Fruit fly (Drosophila melanogaster) whole organism, prepupa: ENCODE results near the gene rtp.
A peak's percentile ranks its signal among the peaks of the same experiment; 100 is the strongest.

Source experiments
- Blimp-1 ChIP-seq: fragments of 200-800 bp; sonication (Bioruptor generic); optimal IDR thresholded peaks from 3 replicates; lab custom pipeline; 2017; ENCODE audit warnings: missing biosample characterization, missing genetic modification characterization, mild to moderate bottlenecking, moderate library complexity, missing genetic modification reagents
- CG10631 ChIP-seq: fragments of 200-800 bp; sonication (Bioruptor generic); optimal IDR thresholded peaks from 2 replicates; lab custom pipeline; 2016; ENCODE audit warnings: missing biosample characterization, missing genetic modification characterization
- CG11762 ChIP-seq: fragments of 200-800 bp; sonication (Bioruptor generic); optimal IDR thresholded peaks from 3 replicates; lab custom pipeline; 2016; ENCODE audit warnings: missing biosample characterization, missing genetic modification characterization; ENCODE audit not compliant: insufficient read depth
- CG11902 ChIP-seq: fragments of 200-800 bp; sonication (Bioruptor generic); optimal IDR thresholded peaks from 3 replicates; lab custom pipeline; 2016; ENCODE audit warnings: missing biosample characterization, missing genetic modification characterization
- CG15336 ChIP-seq: fragments of 200-800 bp; sonication (Bioruptor generic); IDR thresholded peaks from 2 replicates; pipeline ENCODE4 v1.3.6; 2022; ENCODE audit warnings: missing biosample characterization, missing genetic modification characterization
- CG1621 ChIP-seq: fragments of 200-800 bp; sonication (Bioruptor generic); optimal IDR thresholded peaks from 3 replicates; lab custom pipeline; 2018; ENCODE audit warnings: missing biosample characterization, mild to moderate bottlenecking, missing genetic modification characterization
- CG16779 ChIP-seq: fragments of 200-800 bp; sonication (Bioruptor generic); optimal IDR thresholded peaks from 3 replicates; lab custom pipeline; 2017; ENCODE audit warnings: missing biosample characterization, mild to moderate bottlenecking, missing genetic modification characterization
- CG3032 ChIP-seq: fragments of 200-800 bp; optimal IDR thresholded peaks from 2 replicates; lab custom pipeline; 2019; ENCODE audit warnings: missing biosample characterization, mild to moderate bottlenecking, missing genetic modification characterization, moderate library complexity
- CG31627 ChIP-seq: fragments of 200-800 bp; sonication (Bioruptor generic); optimal IDR thresholded peaks from 3 replicates; lab custom pipeline; 2016; ENCODE audit warnings: missing biosample characterization, missing genetic modification characterization
- CG32006 ChIP-seq: fragments of 200-800 bp; sonication (Bioruptor generic); optimal IDR thresholded peaks from 3 replicates; lab custom pipeline; 2017; ENCODE audit warnings: missing biosample characterization, mild to moderate bottlenecking, missing genetic modification characterization
- CG4318 ChIP-seq: fragments of 200-800 bp; sonication (Bioruptor generic); optimal IDR thresholded peaks from 3 replicates; lab custom pipeline; 2017; ENCODE audit warnings: missing biosample characterization, mild to moderate bottlenecking, missing genetic modification characterization
- CG6163 ChIP-seq: fragments of 200-800 bp; sonication (Bioruptor generic); IDR thresholded peaks from 3 replicates; pipeline ENCODE4 v1.3.6; 2022; ENCODE audit warnings: missing biosample characterization, missing genetic modification characterization
- CG6276 ChIP-seq: fragments of 200-800 bp; sonication (Bioruptor generic); optimal IDR thresholded peaks from 2 replicates; lab custom pipeline; 2017; ENCODE audit warnings: missing biosample characterization, mild to moderate bottlenecking, missing genetic modification characterization
- CG6792 ChIP-seq: fragments of 200-800 bp; sonication (Bioruptor generic); optimal IDR thresholded peaks from 3 replicates; lab custom pipeline; 2016; ENCODE audit warnings: missing biosample characterization, missing genetic modification characterization
- CG6808 ChIP-seq: fragments of 200-800 bp; sonication (Bioruptor generic); optimal IDR thresholded peaks from 3 replicates; lab custom pipeline; 2017; ENCODE audit warnings: missing biosample characterization, missing genetic modification characterization, mild to moderate bottlenecking, moderate library complexity, missing genetic modification reagents
- CG6854 ChIP-seq: fragments of 200-800 bp; sonication (Bioruptor generic); optimal IDR thresholded peaks from 2 replicates; lab custom pipeline; 2017; ENCODE audit warnings: missing biosample characterization, mild to moderate bottlenecking, missing genetic modification characterization
- CG7368 ChIP-seq: fragments of 200-800 bp; sonication (Bioruptor generic); optimal IDR thresholded peaks from 3 replicates; lab custom pipeline; 2016; ENCODE audit warnings: missing biosample characterization, missing genetic modification characterization
- CG8119 ChIP-seq: fragments of 200-800 bp; sonication (Bioruptor generic); IDR thresholded peaks from 3 replicates; pipeline ENCODE4 v1.3.6; 2022; ENCODE audit warnings: missing biosample characterization, missing genetic modification characterization
- CG8319 ChIP-seq: fragments of 200-800 bp; sonication (Bioruptor generic); optimal IDR thresholded peaks from 3 replicates; lab custom pipeline; 2016; ENCODE audit warnings: missing biosample characterization, missing genetic modification characterization
- CG9139 ChIP-seq: fragments of 200-800 bp; sonication (Bioruptor generic); optimal IDR thresholded peaks from 3 replicates; lab custom pipeline; 2017; ENCODE audit warnings: missing biosample characterization, mild to moderate bottlenecking, missing genetic modification characterization
- Eip75B ChIP-seq: fragments of 200-800 bp; sonication (Bioruptor generic); optimal IDR thresholded peaks from 3 replicates; lab custom pipeline; 2016; ENCODE audit warnings: missing biosample characterization, missing genetic modification characterization
- Eip78C ChIP-seq: fragments of 200-800 bp; sonication (Bioruptor generic); peaks from one replicate; lab custom pipeline; 2016; ENCODE audit warnings: missing biosample characterization, missing genetic modification characterization
- Eip93F ChIP-seq: fragments of 200-800 bp; sonication (Bioruptor generic); optimal IDR thresholded peaks from 2 replicates; lab custom pipeline; 2016; ENCODE audit warnings: missing biosample characterization, mild to moderate bottlenecking, missing genetic modification characterization
- Ets21C ChIP-seq: fragments of 200-800 bp; sonication (Bioruptor generic); optimal IDR thresholded peaks from 3 replicates; lab custom pipeline; 2016; ENCODE audit warnings: missing biosample characterization, missing genetic modification characterization
- Gug ChIP-seq: fragments of 200-800 bp; sonication (Bioruptor generic); IDR thresholded peaks from 2 replicates; pipeline ENCODE4 v1.3.6; 2022; ENCODE audit warnings: missing biosample characterization, missing genetic modification characterization
- Hr38 ChIP-seq: sonication (Bioruptor generic); optimal IDR thresholded peaks from 2 replicates; lab custom pipeline; 2016; ENCODE audit warnings: missing biosample characterization, missing genetic modification characterization
- Hr39 ChIP-seq: fragments of 200-800 bp; sonication (Bioruptor generic); optimal IDR thresholded peaks from 2 replicates; lab custom pipeline; 2016; ENCODE audit warnings: missing biosample characterization, missing genetic modification characterization
- Hr4 ChIP-seq: fragments of 200-800 bp; sonication (Bioruptor generic); optimal IDR thresholded peaks from 3 replicates; lab custom pipeline; 2016; ENCODE audit warnings: missing biosample characterization, missing genetic modification characterization
- Lpt ChIP-seq: fragments of 200-800 bp; sonication (Bioruptor generic); optimal IDR thresholded peaks from 3 replicates; lab custom pipeline; 2016; ENCODE audit warnings: missing biosample characterization, missing genetic modification characterization
- Met ChIP-seq: fragments of 200-800 bp; sonication (Bioruptor generic); optimal IDR thresholded peaks from 3 replicates; lab custom pipeline; 2016; ENCODE audit warnings: missing biosample characterization, missing genetic modification characterization
- Sox102F ChIP-seq: fragments of 200-800 bp; sonication (Bioruptor generic); optimal IDR thresholded peaks from 2 replicates; lab custom pipeline; 2016; ENCODE audit warnings: missing biosample characterization, mild to moderate bottlenecking, missing genetic modification characterization
- Sox15 ChIP-seq: fragments of 200-800 bp; sonication (Bioruptor generic); optimal IDR thresholded peaks from 3 replicates; lab custom pipeline; 2016; ENCODE audit warnings: missing biosample characterization, missing genetic modification characterization
- achi ChIP-seq: fragments of 200-800 bp; sonication (Bioruptor generic); optimal IDR thresholded peaks from 3 replicates; lab custom pipeline; 2016; ENCODE audit warnings: missing biosample characterization, missing genetic modification characterization
- dac ChIP-seq: fragments of 200-800 bp; sonication (Bioruptor generic); optimal IDR thresholded peaks from 2 replicates; lab custom pipeline; 2017; ENCODE audit warnings: missing biosample characterization, mild to moderate bottlenecking, missing genetic modification characterization
- dsx ChIP-seq: fragments of 200-800 bp; optimal IDR thresholded peaks from 3 replicates; lab custom pipeline; 2019; ENCODE audit warnings: missing biosample characterization, mild to moderate bottlenecking, missing genetic modification characterization, moderate library complexity; ENCODE audit not compliant: poor library complexity, severe bottlenecking
- eg ChIP-seq: fragments of 200-800 bp; sonication (Bioruptor generic); IDR thresholded peaks from 3 replicates; pipeline ENCODE4 v1.3.6; 2022; ENCODE audit warnings: missing biosample characterization, missing genetic modification characterization
- fd59A ChIP-seq: fragments of 200-800 bp; sonication (Bioruptor generic); optimal IDR thresholded peaks from 2 replicates; lab custom pipeline; 2017; ENCODE audit warnings: missing biosample characterization, mild to moderate bottlenecking, missing genetic modification characterization, missing genetic modification reagents
- fd85E ChIP-seq: fragments of 200-800 bp; sonication (Bioruptor generic); optimal IDR thresholded peaks from 3 replicates; lab custom pipeline; 2016; ENCODE audit warnings: missing biosample characterization, missing genetic modification characterization
- lz ChIP-seq: fragments of 200-800 bp; sonication (Bioruptor generic); optimal IDR thresholded peaks from 3 replicates; lab custom pipeline; 2016; ENCODE audit warnings: missing biosample characterization, missing genetic modification characterization
- net ChIP-seq: fragments of 200-800 bp; sonication (Bioruptor generic); optimal IDR thresholded peaks from 3 replicates; lab custom pipeline; 2016; ENCODE audit warnings: missing biosample characterization, missing genetic modification characterization
- salr ChIP-seq, 2 experiments: fragments of 200-800 bp; sonication (Bioruptor generic); optimal IDR thresholded peaks; 3 replicates each; lab custom pipeline; 2016 to 2018; ENCODE audit warnings: missing biosample characterization in 2 of 2, missing genetic modification characterization in 2 of 2, mild to moderate bottlenecking in 1 of 2
- svp ChIP-seq: fragments of 200-800 bp; sonication (Bioruptor generic); peaks from one replicate; lab custom pipeline; 2016; ENCODE audit warnings: missing biosample characterization, missing genetic modification characterization
- topi ChIP-seq: fragments of 200-800 bp; sonication (Bioruptor generic); optimal IDR thresholded peaks from 3 replicates; lab custom pipeline; 2016; ENCODE audit warnings: missing biosample characterization, missing genetic modification characterization
- vri ChIP-seq: fragments of 200-800 bp; sonication (Bioruptor generic); optimal IDR thresholded peaks from 3 replicates; lab custom pipeline; 2016; ENCODE audit warnings: missing biosample characterization, mild to moderate bottlenecking, missing genetic modification characterization

Gene rtp

DNA sequence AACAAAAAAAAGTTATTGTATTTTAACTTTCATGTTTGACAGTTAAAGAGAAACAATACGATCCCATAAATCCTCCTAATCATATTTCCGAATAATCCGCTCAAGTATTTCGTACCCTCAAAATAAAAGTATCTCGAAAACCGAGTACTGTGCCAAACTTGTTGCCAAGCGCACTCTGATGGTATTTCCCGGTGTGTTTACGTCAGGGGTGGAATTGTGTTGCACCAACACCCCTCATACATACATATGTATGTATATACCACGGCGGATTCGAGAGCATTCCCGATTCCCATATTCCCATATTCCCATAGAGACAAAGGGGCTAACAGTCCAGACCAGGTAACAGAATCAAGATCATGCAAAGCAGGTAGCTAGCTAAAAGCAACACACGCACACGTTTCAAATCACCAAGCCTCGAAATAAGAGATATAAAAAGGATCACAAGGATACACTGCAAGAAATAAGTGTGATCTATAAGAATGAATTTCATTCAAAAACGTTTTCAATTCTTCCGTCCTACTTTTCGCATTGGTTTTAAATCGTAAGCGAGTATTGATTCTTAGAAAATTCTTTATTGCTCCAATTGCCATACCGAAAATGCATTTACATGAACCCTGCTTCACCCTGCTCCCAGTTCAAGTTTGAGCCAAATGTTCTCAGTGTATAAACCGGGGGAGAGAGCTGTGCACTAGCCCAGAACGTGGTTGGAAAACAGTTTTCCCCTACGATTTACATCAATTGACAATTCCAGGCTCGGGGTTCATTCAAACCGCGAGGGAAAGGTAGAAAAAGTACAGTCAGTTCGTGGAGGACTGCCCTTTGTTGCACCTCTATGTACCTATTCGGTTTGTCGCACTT, 25.0 kb downstream of the rtp start (continued):
- TF ChIP-seq Eip93F (no peak), net (GFP tag; lab: Kevin White, UChicago) (no peak), Hr39 (peak; percentile 2), CG16779 (tag; lab: Kevin White, UChicago) (peak; percentile 18), CG15336 (GFP tag; lab: Robert Waterston, UW) (0 out of 2 replicates have a peak, but pooled peaks have one; percentile 35), CG31627 (peak; percentile 26), CG6276 (GFP tag; lab: Kevin White, UChicago) (peak; percentile 23), CG11762 (peak; percentile 18), CG6854 (GFP tag; lab: Kevin White, UChicago) (no peak), vri (GFP tag; lab: Kevin White, UChicago) (no peak), CG10631 (GFP tag; lab: Kevin White, UChicago) (peak; percentile 50), Ets21C (GFP tag; lab: Kevin White, UChicago) (no peak), fd85E (GFP tag; lab: Kevin White, UChicago) (no peak), dac (GFP tag; lab: Kevin White, UChicago) (no peak), CG6808 (peak; percentile 72), Blimp-1 (no peak), CG3032 (peak; percentile 65), Sox15 (GFP tag; lab: Kevin White, UChicago) (no peak), Eip78C (peak; percentile 73), CG11902 (GFP tag; lab: Kevin White, UChicago) (no peak), Hr38 (GFP tag; lab: Kevin White, UChicago) (no peak)

DNA sequence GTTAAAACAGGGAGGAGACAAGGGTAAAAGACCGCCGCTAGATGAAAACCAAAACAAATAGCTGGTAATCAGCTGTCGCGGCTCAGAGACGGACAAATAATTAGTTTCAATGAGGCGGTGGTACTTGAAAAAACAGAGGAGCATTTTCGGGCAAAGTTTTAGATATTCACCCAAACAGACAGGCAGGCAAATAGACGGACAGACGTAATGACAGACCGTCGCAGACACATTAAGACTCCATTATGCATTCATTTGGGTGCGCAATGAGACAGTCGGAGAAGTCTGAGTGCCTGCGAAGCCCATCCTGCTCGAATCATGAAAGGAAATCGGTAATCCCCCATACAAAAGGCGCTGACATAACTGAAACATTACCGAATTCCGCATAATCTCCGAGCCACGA, 25.7 kb downstream of the rtp start:
- TF ChIP-seq CG6792 (GFP tag; lab: Kevin White, UChicago) = no peak
- no peak for TF ChIP-seq svp (GFP tag; lab: Kevin White, UChicago)
- no peak for TF ChIP-seq CG1621 (tag; lab: Kevin White, UChicago)
- no peak for TF ChIP-seq CG8319 (GFP tag; lab: Kevin White, UChicago)
- TF ChIP-seq CG11902 (GFP tag; lab: Kevin White, UChicago) = no peak
- no peak for TF ChIP-seq CG6163 (GFP tag; lab: Robert Waterston, UW)
- no peak for TF ChIP-seq salr (GFP tag; optimal IDR thresholded peaks at IDR 0.05; lab: Kevin White, UChicago)
- no peak for TF ChIP-seq topi (GFP tag; lab: Kevin White, UChicago)
- TF ChIP-seq Lpt (GFP tag; lab: Kevin White, UChicago) = no peak
- TF ChIP-seq CG3032 = no peak
- no peak for TF ChIP-seq CG9139 (GFP tag; lab: Kevin White, UChicago)
- TF ChIP-seq Eip78C = no peak
- no peak for TF ChIP-seq CG32006
- TF ChIP-seq fd59A (GFP tag; lab: Kevin White, UChicago) = no peak
- no peak for TF ChIP-seq Hr38 (GFP tag; lab: Kevin White, UChicago)
- no peak for TF ChIP-seq lz (GFP tag; lab: Kevin White, UChicago)
- no peak for TF ChIP-seq Eip75B (GFP tag; lab: Kevin White, UChicago)
- no peak for TF ChIP-seq CG10631 (GFP tag; lab: Kevin White, UChicago)

DNA sequence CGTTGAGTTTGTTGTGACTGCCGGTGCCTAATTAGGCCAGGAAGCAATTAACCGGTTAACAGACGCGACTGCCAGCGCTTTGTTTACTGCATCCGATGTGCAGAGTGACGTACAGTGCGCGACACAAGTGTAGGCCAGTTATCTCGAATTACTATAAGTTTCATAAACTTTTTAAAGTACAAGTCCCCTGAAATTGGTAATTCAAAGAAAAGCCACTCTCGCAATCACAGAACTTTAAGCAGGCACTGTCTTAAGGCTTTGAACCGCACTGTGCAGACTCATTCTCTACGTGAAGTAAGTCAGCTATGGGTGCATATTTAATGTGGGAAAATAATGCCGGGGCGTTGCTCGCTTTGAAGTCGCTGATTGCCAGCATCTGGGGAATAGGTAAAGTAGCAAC, 27.6 kb downstream of the rtp start:
- peak; percentile 83 for TF ChIP-seq CG10631 (GFP tag; lab: Kevin White, UChicago)
- peak; percentile 97 for TF ChIP-seq Eip78C
- TF ChIP-seq CG7368 (GFP tag; lab: Kevin White, UChicago) = peak; percentile 90
- TF ChIP-seq Gug (GFP tag; lab: Robert Waterston, UW) = peak; percentile 92
- TF ChIP-seq fd59A (GFP tag; lab: Kevin White, UChicago) = peak; percentile 80
- TF ChIP-seq Sox102F (GFP tag; lab: Kevin White, UChicago) = peak; percentile 73
- peak; percentile 36 for TF ChIP-seq Blimp-1
- peak; percentile 85 for TF ChIP-seq CG4318 (GFP tag; lab: Kevin White, UChicago)
- TF ChIP-seq dac (GFP tag; lab: Kevin White, UChicago) = peak; percentile 84
- peak; percentile 89 for TF ChIP-seq CG6792 (GFP tag; lab: Kevin White, UChicago)
- peak; percentile 84 for TF ChIP-seq CG6808
- peak; percentile 91 for TF ChIP-seq CG8119 (GFP tag; lab: Robert Waterston, UW)
- peak; percentile 74 for TF ChIP-seq CG9139 (GFP tag; lab: Kevin White, UChicago)
- peak; percentile 91 for TF ChIP-seq achi
- peak; percentile 76 for TF ChIP-seq CG16779 (tag; lab: Kevin White, UChicago)
- peak; percentile 52 for TF ChIP-seq vri (GFP tag; lab: Kevin White, UChicago)
- peak; percentile 82 for TF ChIP-seq Met
- TF ChIP-seq Eip75B (GFP tag; lab: Kevin White, UChicago) = peak; percentile 90
- TF ChIP-seq Hr4 = peak; percentile 93
- TF ChIP-seq eg (GFP tag; lab: Robert Waterston, UW) = peak; percentile 95
- peak; percentile 84 for TF ChIP-seq CG3032
- TF ChIP-seq Hr39 = peak; percentile 86
- peak; percentile 76 for TF ChIP-seq dsx (GFP tag; lab: Kevin White, UChicago)
- peak; percentile 94 for TF ChIP-seq CG32006
- TF ChIP-seq lz (GFP tag; lab: Kevin White, UChicago) = peak; percentile 81
